Worm (Caenorhabditis elegans) whole organism, L3 larva: ENCODE measurements around the gene Y62H9A.5.

Experiments
- ceh-16 ChIP-seq: sonication (generic microtip); optimal IDR thresholded peaks from 2 replicates; lab custom pipeline; 2017; ENCODE audit warnings: missing biosample characterization, missing genetic modification characterization
- ceh-82 ChIP-seq: fragments of 150-350 bp; optimal IDR thresholded peaks from 2 replicates; lab custom pipeline; 2014; ENCODE audit warnings: missing biosample characterization, missing genetic modification characterization
- elt-3 ChIP-seq, 3 experiments: fragments of 150-350 bp in 1 of 3; sonication (generic microtip) in 2 of 3; optimal IDR thresholded peaks; 2 replicates in 2 of 3; 4 replicates in 1 of 3; lab custom pipeline; 2014 to 2017; ENCODE audit warnings: missing biosample characterization in 3 of 3, missing genetic modification characterization in 3 of 3
- fos-1 ChIP-seq: fragments of 150-350 bp; optimal IDR thresholded peaks from 2 replicates; lab custom pipeline; 2014; ENCODE audit warnings: missing biosample characterization, missing genetic modification characterization
- hmg-11 ChIP-seq: sonication (generic microtip); optimal IDR thresholded peaks from 2 replicates; lab custom pipeline; 2016; ENCODE audit warnings: missing genetic modification characterization, missing compliant biosample characterization
- lin-15B ChIP-seq: fragments of 150-350 bp; optimal IDR thresholded peaks from 2 replicates; lab custom pipeline; 2014; ENCODE audit warnings: missing biosample characterization, missing genetic modification characterization
- nhr-12 ChIP-seq: fragments of 150-350 bp; optimal IDR thresholded peaks from 2 replicates; lab custom pipeline; 2014; ENCODE audit warnings: missing biosample characterization, missing genetic modification characterization
- nhr-237 ChIP-seq: fragments of 150-350 bp; optimal IDR thresholded peaks from 2 replicates; lab custom pipeline; 2014; ENCODE audit warnings: missing biosample characterization, missing genetic modification characterization
- nhr-25 ChIP-seq: sonication (generic microtip); optimal IDR thresholded peaks from 2 replicates; lab custom pipeline; 2017; ENCODE audit warnings: missing biosample characterization, missing genetic modification characterization
- skn-1 ChIP-seq: fragments of 150-350 bp; optimal IDR thresholded peaks from 2 replicates; lab custom pipeline; 2014; ENCODE audit warnings: missing biosample characterization, missing genetic modification characterization
- zag-1 ChIP-seq: fragments of 150-350 bp; optimal IDR thresholded peaks from 2 replicates; lab custom pipeline; 2014; ENCODE audit warnings: missing biosample characterization, missing genetic modification characterization
- ztf-4 ChIP-seq: fragments of 150-350 bp; optimal IDR thresholded peaks from 2 replicates; lab custom pipeline; 2014; ENCODE audit warnings: missing biosample characterization, missing genetic modification characterization

DNA sequence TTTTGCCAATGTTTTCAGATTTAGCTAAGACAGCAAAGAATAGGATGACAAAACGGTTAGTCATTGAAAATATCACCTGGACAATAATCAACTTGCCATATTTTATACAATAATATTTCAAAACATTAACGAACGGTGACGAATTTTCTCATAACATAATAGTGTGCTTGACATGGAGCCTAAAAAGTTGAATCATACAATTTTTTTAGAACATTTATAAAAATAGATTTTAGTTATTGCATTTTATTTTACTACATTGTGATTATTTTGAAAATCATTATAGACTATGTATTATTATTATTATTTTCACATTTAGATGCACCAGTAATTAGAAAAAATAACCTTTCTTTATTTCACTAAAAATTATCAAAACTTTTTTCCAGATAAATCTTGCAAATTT, 34.1 kb downstream of the Y62H9A.5 start, which contains the start of gene F54F7.9:
- TF ChIP-seq nhr-25 (tag; lab: Kevin White, UChicago) (no peak), zag-1 (no peak), fos-1 (tag; lab: Kevin White, UChicago) (no peak), ztf-4 (no peak), ceh-16 (tag; lab: Kevin White, UChicago) (no peak), nhr-12 (no peak), skn-1 (no peak), hmg-11 (tag; lab: Kevin White, UChicago) (no peak), nhr-237 (no peak), ceh-82 (no peak), lin-15B (tag; lab: Kevin White, UChicago) (no peak), elt-3 (tag; optimal IDR thresholded peaks at IDR 0.05; lab: Kevin White, UChicago) (no peak)
